Fruit fly (Drosophila melanogaster): Measurements from ENCODE around the gene Men-b.
A peak's percentile ranks its signal among the peaks of the same experiment; 100 is the strongest.

Gene Men-b

DNA sequence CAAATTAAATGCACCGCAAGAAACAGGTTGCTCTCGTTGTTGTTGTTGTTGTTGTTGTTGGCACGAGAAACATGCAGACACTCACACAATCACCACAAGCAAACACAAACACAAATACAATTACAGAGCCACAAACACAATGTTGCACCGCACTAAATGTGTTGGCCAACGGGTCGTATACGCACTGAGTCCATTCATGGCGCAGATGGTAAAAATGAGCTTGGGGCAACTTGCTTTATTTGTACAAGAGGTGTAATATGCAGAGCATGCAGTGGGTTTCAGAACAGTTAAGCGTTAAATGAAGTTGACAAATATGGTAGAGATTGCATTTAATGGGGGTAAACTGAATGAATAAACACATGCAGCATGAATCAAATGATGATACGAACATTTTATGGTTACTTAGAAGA, 13.5 kb upstream of the Men-b start (continued):
- no peak for TF ChIP-seq CG7745 (tag; optimal IDR thresholded peaks at IDR 0.05)
- TF ChIP-seq CG4282 (GFP tag; optimal IDR thresholded peaks at IDR 0.05): no peak
- TF ChIP-seq Lpt (GFP tag; optimal IDR thresholded peaks at IDR 0.05): no peak
- TF ChIP-seq CG12659 (GFP tag; optimal IDR thresholded peaks at IDR 0.05): peak; percentile 11
- TF ChIP-seq CG12236 (GFP tag; optimal IDR thresholded peaks at IDR 0.05): peak; percentile 52
- TF ChIP-seq vnd (GFP tag; IDR thresholded peaks at IDR 0.05; ENCODE audit: partially characterized antibody): no peak
- no peak for TF ChIP-seq insv (GFP tag; optimal IDR thresholded peaks at IDR 0.05)
- TF ChIP-seq Hey (tag; optimal IDR thresholded peaks at IDR 0.05): peak; percentile 1
- peak; percentile 59 for TF ChIP-seq CG17912 (GFP tag; optimal IDR thresholded peaks at IDR 0.05)
- no peak for TF ChIP-seq NC2β (GFP tag; optimal IDR thresholded peaks at IDR 0.05)
- TF ChIP-seq CG2875 (GFP tag; optimal IDR thresholded peaks at IDR 0.05): peak; percentile 78
- no peak for TF ChIP-seq ranshi (GFP tag; IDR thresholded peaks at IDR 0.05)
- TF ChIP-seq CG16863 (GFP tag; optimal IDR thresholded peaks at IDR 0.05): no peak
- no peak for TF ChIP-seq ftz-f1 (GFP tag; optimal IDR thresholded peaks at IDR 0.05)
- no peak for TF ChIP-seq ham (GFP tag; IDR thresholded peaks at IDR 0.05)
- TF ChIP-seq ara (GFP tag; IDR thresholded peaks at IDR 0.05): peak; percentile 54; the same call in 1 of the 2 replicates
- TF ChIP-seq ATbp (GFP tag; optimal IDR thresholded peaks at IDR 0.05): peak; percentile 91
- TF ChIP-seq CG2712 (tag; optimal IDR thresholded peaks at IDR 0.05): peak; percentile 19
- no peak for TF ChIP-seq Adf1 (GFP tag; IDR thresholded peaks at IDR 0.05)
- no peak for TF ChIP-seq Ptx1 (GFP tag; IDR thresholded peaks at IDR 0.05)
- no peak for TF ChIP-seq wor (GFP tag; IDR thresholded peaks at IDR 0.05)
- TF ChIP-seq CG34224 (GFP tag; IDR thresholded peaks at IDR 0.05; ENCODE audit: partially characterized antibody): no peak
- TF ChIP-seq CG7987 (GFP tag; optimal IDR thresholded peaks at IDR 0.05): peak; percentile 18
- peak; percentile 9 for TF ChIP-seq btn (GFP tag; optimal IDR thresholded peaks at IDR 0.05)
- no peak for TF ChIP-seq CG18011 (GFP tag; optimal IDR thresholded peaks at IDR 0.05)
- peak; percentile 24 for TF ChIP-seq CG10431 (GFP tag; optimal IDR thresholded peaks at IDR 0.05)
- TF ChIP-seq vvl (GFP tag; IDR thresholded peaks at IDR 0.05): peak; percentile 41; the same call in 1 of the 2 replicates
- no peak for TF ChIP-seq CG10321 (GFP tag; IDR thresholded peaks at IDR 0.05)
- TF ChIP-seq CG2678 (tag; optimal IDR thresholded peaks at IDR 0.05): peak; percentile 63
- TF ChIP-seq CG15601 (tag; optimal IDR thresholded peaks at IDR 0.05): peak; percentile 83
- no peak for TF ChIP-seq Doc2 (GFP tag; IDR thresholded peaks at IDR 0.05)
- no peak for TF ChIP-seq hb (GFP tag; IDR thresholded peaks at IDR 0.05; ENCODE audit: partially characterized antibody)
- no peak for TF ChIP-seq H2.0 (GFP tag; IDR thresholded peaks at IDR 0.05)
- TF ChIP-seq CG14860 (GFP tag; IDR thresholded peaks at IDR 0.05; ENCODE audit: partially characterized antibody): no peak
- no peak for TF ChIP-seq CG33213 (GFP tag; optimal IDR thresholded peaks at IDR 0.05)
- TF ChIP-seq Optix (GFP tag; IDR thresholded peaks at IDR 0.05): no peak
- TF ChIP-seq sim (GFP tag; IDR thresholded peaks at IDR 0.05): no peak
- TF ChIP-seq z (GFP tag; IDR thresholded peaks at IDR 0.05): no peak
- no peak for TF ChIP-seq CG14965 (GFP tag; optimal IDR thresholded peaks at IDR 0.05; ENCODE audit: borderline replicate concordance)
- TF ChIP-seq Hr3 (GFP tag; optimal IDR thresholded peaks at IDR 0.05): no peak
- no peak for TF ChIP-seq HLH4C (GFP tag; IDR thresholded peaks at IDR 0.05; ENCODE audit: partially characterized antibody)
- peak; percentile 5 for TF ChIP-seq zen (tag; optimal IDR thresholded peaks at IDR 0.05)
- TF ChIP-seq CG3163 (GFP tag; optimal IDR thresholded peaks at IDR 0.05): no peak
- TF ChIP-seq Dip3 (GFP tag; optimal IDR thresholded peaks at IDR 0.05): no peak
- TF ChIP-seq seq (GFP tag; IDR thresholded peaks at IDR 0.05): no peak; the same call in 1 of the 2 replicates
- TF ChIP-seq onecut (GFP tag; IDR thresholded peaks at IDR 0.05): no peak
- TF ChIP-seq HHEX (GFP tag; optimal IDR thresholded peaks at IDR 0.05): no peak
- no peak for TF ChIP-seq ERR (GFP tag; optimal IDR thresholded peaks at IDR 0.05)
- no peak for TF ChIP-seq dati (GFP tag; IDR thresholded peaks at IDR 0.05)
- TF ChIP-seq hkb (optimal IDR thresholded peaks at IDR 0.05): no peak
- TF ChIP-seq hkb (GFP tag; IDR thresholded peaks at IDR 0.05): peak; percentile 43; the same call in 1 of the 2 replicates
- no peak for TF ChIP-seq CG6654 (GFP tag; optimal IDR thresholded peaks at IDR 0.05)

All from whole organism, embryonic.